Fruit fly (Drosophila melanogaster): ENCODE results near the gene CG13248.

- TF ChIP-seq brk (GFP tag; optimal IDR thresholded peaks at IDR 0.05) (no peak), dsf (GFP tag; optimal IDR thresholded peaks at IDR 0.05; ENCODE audit: borderline replicate concordance) (peak; percentile 10), lola (GFP tag; optimal IDR thresholded peaks at IDR 0.05) (no peak), Hnf4 (GFP tag; optimal IDR thresholded peaks at IDR 0.05) (no peak), br (GFP tag; optimal IDR thresholded peaks at IDR 0.05) (no peak), Jra (GFP tag; optimal IDR thresholded peaks at IDR 0.05) (no peak), CG9705 (GFP tag; optimal IDR thresholded peaks at IDR 0.05) (no peak), pan (optimal IDR thresholded peaks at IDR 0.05) (no peak), Myc (optimal IDR thresholded peaks at IDR 0.05) (no peak), Hr78 (GFP tag; optimal IDR thresholded peaks at IDR 0.05) (no peak)
Observed at dm6 chr3L:20432297-20432696, 21.9 kb upstream of the CG13248 start, which contains the start of the genes Las and Psn.
